Worm (Caenorhabditis elegans): ENCODE data around the gene math-49.

ce11 chrII:1945093-1945492 lies 10.4 kb downstream of the math-49 start, which contains the start of gene ZK250.14:
- TF ChIP-seq dpl-1 (GFP tag; optimal IDR thresholded peaks at IDR 0.05) (no peak), efl-1 (GFP tag; optimal IDR thresholded peaks at IDR 0.05) (no peak), nhr-90 (tag; optimal IDR thresholded peaks at IDR 0.05) (no peak), sdz-38 (tag; optimal IDR thresholded peaks at IDR 0.05) (no peak), egrh-3 (GFP tag; IDR thresholded peaks at IDR 0.05) (no peak), sea-2 (GFP tag; IDR thresholded peaks at IDR 0.05) (no peak), ama-1 (optimal IDR thresholded peaks at IDR 0.05) (no peak), ama-1 (GFP tag; optimal IDR thresholded peaks at IDR 0.05) (no peak), bed-1 (GFP tag; IDR thresholded peaks at IDR 0.05) (no peak), snpc-4 (GFP tag; optimal IDR thresholded peaks at IDR 0.05) (no peak), snpc-4 (tag; optimal IDR thresholded peaks at IDR 0.05) (no peak), Y95B8A.8 (GFP tag; IDR thresholded peaks at IDR 0.05) (no peak), lin-54 (GFP tag; optimal IDR thresholded peaks at IDR 0.05) (no peak)
